Fruit fly (Drosophila melanogaster) whole organism, wandering third instar larva: Measurements from ENCODE around the gene CG5681.

ENCODE experiments used
- CG32264 ChIP-seq: fragments of 200-800 bp; sonication (Bioruptor generic); optimal IDR thresholded peaks from 2 replicates; lab custom pipeline; 2016; ENCODE audit warnings: missing biosample characterization, missing genetic modification characterization
- CG9705 ChIP-seq: fragments of 200-800 bp; sonication (Bioruptor generic); optimal IDR thresholded peaks from 2 replicates; lab custom pipeline; 2018; ENCODE audit warnings: missing biosample characterization, mild to moderate bottlenecking, missing genetic modification characterization
- Dfd ChIP-seq: fragments of >200 bp; optimal IDR thresholded peaks from 2 replicates; lab custom pipeline; 2017; ENCODE audit warnings: missing biosample characterization, missing genetic modification characterization
- GATAd ChIP-seq: sonication (Bioruptor generic); optimal IDR thresholded peaks from 2 replicates; lab custom pipeline; 2016; ENCODE audit warnings: missing biosample characterization, missing genetic modification characterization
- HLH106 ChIP-seq: fragments of 200-800 bp; optimal IDR thresholded peaks from 3 replicates; lab custom pipeline; 2019; ENCODE audit warnings: missing biosample characterization, mild to moderate bottlenecking, missing genetic modification characterization, moderate library complexity
- Hnf4 ChIP-seq: fragments of 200-800 bp; sonication (Bioruptor generic); optimal IDR thresholded peaks from 2 replicates; lab custom pipeline; 2016; ENCODE audit warnings: missing biosample characterization, mild to moderate bottlenecking, missing genetic modification characterization
- Hr78 ChIP-seq: fragments of >200 bp; optimal IDR thresholded peaks from 2 replicates; lab custom pipeline; 2017; ENCODE audit warnings: missing biosample characterization, missing genetic modification characterization
- Hr83 ChIP-seq: fragments of 200-300 bp; sonication (Bioruptor generic); optimal IDR thresholded peaks from 2 replicates; lab custom pipeline; 2016; ENCODE audit warnings: missing biosample characterization, mild to moderate bottlenecking, missing genetic modification characterization, moderate library complexity; ENCODE audit not compliant: poor library complexity, severe bottlenecking
- Myc ChIP-seq: fragments of >200 bp; optimal IDR thresholded peaks from 2 replicates; lab custom pipeline; 2017
- N ChIP-seq: fragments of >200 bp; optimal IDR thresholded peaks from 2 replicates; lab custom pipeline; 2018; ENCODE audit warnings: missing biosample characterization, missing external identifiers, missing genetic modification characterization
- OdsH ChIP-seq: fragments of 200-800 bp; sonication (Bioruptor generic); optimal IDR thresholded peaks from 2 replicates; lab custom pipeline; 2016; ENCODE audit warnings: missing biosample characterization, mild to moderate bottlenecking, missing genetic modification characterization
- Rel ChIP-seq, 2 experiments: fragments of 200-800 bp; sonication (Bioruptor generic) in 1 of 2; optimal IDR thresholded peaks; 2 replicates in 1 of 2; 3 replicates in 1 of 2; lab custom pipeline; 2016 to 2019; ENCODE audit warnings: mild to moderate bottlenecking in 2 of 2, missing biosample characterization in 2 of 2, missing genetic modification characterization in 2 of 2, moderate library complexity in 1 of 2
- Sp1 ChIP-seq: fragments of 200-800 bp; sonication (Bioruptor generic); optimal IDR thresholded peaks from 3 replicates; lab custom pipeline; 2019; ENCODE audit warnings: missing biosample characterization, mild to moderate bottlenecking, missing genetic modification characterization, moderate library complexity
- br ChIP-seq: fragments of 200-800 bp; sonication (Bioruptor generic); optimal IDR thresholded peaks from 2 replicates; lab custom pipeline; 2016; ENCODE audit warnings: missing biosample characterization, missing genetic modification characterization
- dl ChIP-seq, 2 experiments: fragments of 175-275, 200-275 bp in 1 of 2; fragments of 200-275 bp in 1 of 2; sonication (Bioruptor generic); optimal IDR thresholded peaks; lab custom pipeline; 2018; ENCODE audit warnings: mild to moderate bottlenecking in 2 of 2, missing biosample characterization in 2 of 2, missing genetic modification characterization in 2 of 2, moderate library complexity in 2 of 2; ENCODE audit not compliant: partially characterized antibody in 2 of 2, insufficient read depth in 1 of 2
- dmrt93B ChIP-seq: fragments of 200-800 bp; sonication (Bioruptor generic); optimal IDR thresholded peaks from 2 replicates; lab custom pipeline; 2018; ENCODE audit warnings: missing biosample characterization, mild to moderate bottlenecking, missing genetic modification characterization
- dsf ChIP-seq: sonication (Bioruptor generic); optimal IDR thresholded peaks from 2 replicates; lab custom pipeline; 2016; ENCODE audit warnings: missing biosample characterization, missing genetic modification characterization, borderline replicate concordance
- ey ChIP-seq: fragments of 200-800 bp; sonication (Bioruptor generic); optimal IDR thresholded peaks from 2 replicates; lab custom pipeline; 2016; ENCODE audit warnings: missing biosample characterization, missing genetic modification characterization
- fru ChIP-seq: fragments of 200-800 bp; sonication (Bioruptor generic); optimal IDR thresholded peaks from 3 replicates; lab custom pipeline; 2016; ENCODE audit warnings: missing biosample characterization, mild to moderate bottlenecking, missing genetic modification characterization
- jim ChIP-seq: fragments of 175-275, 200-325 bp; sonication (Bioruptor generic); optimal IDR thresholded peaks from 2 replicates; lab custom pipeline; 2016; ENCODE audit warnings: missing biosample characterization, mild to moderate bottlenecking, missing genetic modification characterization
- pan ChIP-seq: fragments of >200 bp; optimal IDR thresholded peaks from 2 replicates; lab custom pipeline; 2017
- psq ChIP-seq: fragments of 200-800 bp; sonication (Bioruptor generic); optimal IDR thresholded peaks from 3 replicates; lab custom pipeline; 2017; ENCODE audit warnings: missing biosample characterization, mild to moderate bottlenecking, missing genetic modification characterization, moderate library complexity
- rgr ChIP-seq: fragments of 200-800 bp; sonication (Bioruptor generic); optimal IDR thresholded peaks from 3 replicates; lab custom pipeline; 2016; ENCODE audit warnings: missing biosample characterization, mild to moderate bottlenecking, missing genetic modification characterization
- sage ChIP-seq: fragments of 200-800 bp; sonication (Bioruptor generic); optimal IDR thresholded peaks from 2 replicates; lab custom pipeline; 2016; ENCODE audit warnings: missing biosample characterization, mild to moderate bottlenecking, missing genetic modification characterization
- tai ChIP-seq: sonication (Bioruptor generic); optimal IDR thresholded peaks from 2 replicates; lab custom pipeline; 2016; ENCODE audit warnings: missing biosample characterization, missing genetic modification characterization
- usp ChIP-seq: fragments of >200 bp; optimal IDR thresholded peaks from 2 replicates; lab custom pipeline; 2017; ENCODE audit warnings: missing biosample characterization, missing genetic modification characterization
- woc ChIP-seq: sonication (Bioruptor generic); optimal IDR thresholded peaks from 2 replicates; lab custom pipeline; 2016; ENCODE audit warnings: missing biosample characterization, mild to moderate bottlenecking, missing genetic modification characterization

The CG5681 gene

DNA sequence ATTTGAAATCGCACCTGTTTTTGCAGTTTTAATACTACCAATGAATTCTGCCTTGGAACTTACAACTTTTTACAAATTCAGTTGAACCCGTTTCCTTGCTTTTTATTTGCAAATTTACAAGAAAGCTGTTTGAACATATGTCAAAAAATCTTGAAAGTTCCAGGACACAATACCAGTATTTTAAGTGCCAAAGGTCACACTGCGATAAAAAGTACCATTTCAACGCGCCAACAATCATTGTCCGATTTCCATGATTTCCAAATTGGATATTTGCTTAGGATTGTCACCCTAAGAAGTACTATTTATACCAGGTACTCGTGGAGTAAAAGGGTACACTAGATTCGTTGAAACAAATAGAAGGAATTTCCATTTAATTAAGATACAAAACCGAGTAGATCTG lies 25.2 kb downstream of the CG5681 start, which contains the start of gene elfless:
Gene elfless, minus strand, starts transcription at position 101 of the 400 bp plus-strand sequence.
- TF ChIP-seq GATAd (no peak), tai (no peak), Dfd (GFP tag; lab: Kevin White, UChicago) (no peak), jim (GFP tag; lab: Kevin White, UChicago) (no peak)

DNA sequence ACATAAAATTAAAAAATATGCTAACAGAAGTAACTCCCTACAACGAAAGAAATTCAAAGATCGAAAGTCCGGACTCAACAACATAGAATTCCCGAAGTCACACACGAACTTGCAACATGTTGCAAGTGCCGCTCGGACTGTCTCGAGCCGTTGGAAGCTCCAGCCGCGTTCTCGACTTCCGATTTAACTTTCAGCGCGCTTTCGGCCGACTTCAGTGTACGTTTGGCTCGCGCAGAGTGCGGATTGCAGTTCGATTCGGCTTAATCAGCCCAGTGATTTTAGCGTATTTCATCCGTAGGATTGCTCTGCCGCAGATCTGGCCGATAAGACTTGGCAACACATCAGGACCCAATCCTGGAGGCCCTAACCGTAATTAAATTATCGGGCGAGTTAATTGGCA lies 26.0 kb downstream of the CG5681 start, which contains the start of gene rdo:
Gene rdo, plus strand, starts transcription at position 213 of the 400 bp plus-strand sequence.
- TF ChIP-seq CG32264 (GFP tag; lab: Kevin White, UChicago) (no peak), Sp1 (GFP tag; lab: Kevin White, UChicago) (no peak), dsf (GFP tag; lab: Kevin White, UChicago) (no peak), HLH106 (tag; lab: Kevin White, UChicago) (no peak), GATAd (no peak), Hr83 (GFP tag; lab: Kevin White, UChicago) (no peak), rgr (no peak), Hr78 (no peak), Hnf4 (GFP tag; lab: Kevin White, UChicago) (no peak), CG9705 (no peak), psq (GFP tag; lab: Kevin White, UChicago) (no peak), woc (GFP tag; lab: Kevin White, UChicago) (no peak), dmrt93B (GFP tag; lab: Kevin White, UChicago) (no peak), Rel (GFP tag; optimal IDR thresholded peaks at IDR 0.05; lab: Kevin White, UChicago) (no peak), Rel (tag; optimal IDR thresholded peaks at IDR 0.05; lab: Kevin White, UChicago) (no peak), pan (lab: Kevin White, UChicago) (no peak), tai (no peak), dl (GFP tag; optimal IDR thresholded peaks at IDR 0.05; lab: Kevin White, UChicago; ENCODE audit: insufficient read depth in 1 of 2, partially characterized antibody in 2 of 2) (no peak), OdsH (GFP tag; lab: Kevin White, UChicago) (no peak), br (GFP tag; lab: Kevin White, UChicago) (no peak)
- TF ChIP-seq, all 38 proteins: peak for 0

DNA sequence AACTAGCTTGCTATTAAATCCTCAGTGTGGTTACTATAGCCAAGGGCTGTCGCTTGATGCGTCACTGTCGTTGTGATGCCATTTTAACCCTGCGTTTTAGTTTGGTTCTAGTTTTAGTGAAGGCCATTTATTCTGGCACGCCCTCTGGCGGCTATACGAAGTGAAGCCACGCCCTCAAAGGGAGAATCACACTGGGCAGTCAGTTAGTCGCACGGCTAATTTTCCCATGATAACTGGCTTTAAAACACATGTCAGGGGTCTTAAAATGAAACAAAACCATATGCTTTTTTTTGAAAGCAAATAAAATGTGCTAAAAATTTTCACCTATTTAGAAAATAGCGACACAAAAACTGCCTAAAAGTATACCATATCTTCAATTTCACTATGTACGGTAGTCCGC lies 46.5 kb downstream of the CG5681 start:
- no peak for TF ChIP-seq pan (lab: Kevin White, UChicago)
- TF ChIP-seq N (GFP tag; lab: Kevin White, UChicago), result no peak
- TF ChIP-seq Hnf4 (GFP tag; lab: Kevin White, UChicago), result no peak
- TF ChIP-seq fru (GFP tag; lab: Kevin White, UChicago), result no peak
- no peak for TF ChIP-seq Dfd (GFP tag; lab: Kevin White, UChicago)
- TF ChIP-seq ey (GFP tag; lab: Kevin White, UChicago), result no peak
- no peak for TF ChIP-seq dl (GFP tag; optimal IDR thresholded peaks at IDR 0.05; lab: Kevin White, UChicago; ENCODE audit: insufficient read depth in 1 of 2, partially characterized antibody in 2 of 2)
- no peak for TF ChIP-seq Myc (lab: Kevin White, UChicago)
- TF ChIP-seq jim (GFP tag; lab: Kevin White, UChicago), result no peak
- TF ChIP-seq usp (GFP tag; lab: Kevin White, UChicago), result no peak
- TF ChIP-seq rgr, result no peak
- no peak for TF ChIP-seq sage (GFP tag; lab: Kevin White, UChicago)
- TF ChIP-seq, all 38 proteins: peak for 0
